Worm (Caenorhabditis elegans) whole organism, young adult: ENCODE data around the gene oac-7.
A peak's percentile ranks its signal among the peaks of the same experiment; 100 is the strongest.

ENCODE experiments used
- B0261.1 ChIP-seq: sonication (generic microtip); optimal IDR thresholded peaks from 2 replicates; lab custom pipeline; 2016; ENCODE audit warnings: mild to moderate bottlenecking, missing genetic modification characterization, moderate library complexity, missing compliant biosample characterization
- B0336.3 ChIP-seq: fragments of 200-800 bp; sonication (Bioruptor generic); IDR thresholded peaks from 2 replicates; pipeline ENCODE4 v1.3.6; 2022; ENCODE audit warnings: missing genetic modification characterization, missing compliant biosample characterization
- F49E8.2 ChIP-seq: sonication (generic microtip); optimal IDR thresholded peaks from 3 replicates; lab custom pipeline; 2017; ENCODE audit warnings: missing genetic modification characterization, mild to moderate bottlenecking, missing compliant biosample characterization, antibody characterized with exemption, moderate library complexity; ENCODE audit not compliant: insufficient read depth
- F52B5.7 ChIP-seq: sonication (generic microtip); optimal IDR thresholded peaks from 2 replicates; lab custom pipeline; 2016; ENCODE audit warnings: mild to moderate bottlenecking, missing genetic modification characterization, missing compliant biosample characterization
- F55B11.4 ChIP-seq: sonication (generic microtip); optimal IDR thresholded peaks from 2 replicates; lab custom pipeline; 2016; ENCODE audit warnings: missing compliant biosample characterization, missing genetic modification characterization, borderline replicate concordance; ENCODE audit not compliant: insufficient read depth
- F57C9.4 ChIP-seq: sonication (generic microtip); optimal IDR thresholded peaks from 2 replicates; lab custom pipeline; 2017; ENCODE audit warnings: mild to moderate bottlenecking, missing genetic modification characterization, missing compliant biosample characterization
- K11D2.4 ChIP-seq: fragments of 200-800 bp; sonication (Bioruptor generic); IDR thresholded peaks from 2 replicates; pipeline ENCODE4 v1.3.6; 2022; ENCODE audit warnings: missing genetic modification reagents, missing genetic modification characterization, missing compliant biosample characterization
- T07F8.4 ChIP-seq: sonication (generic microtip); optimal IDR thresholded peaks from 2 replicates; lab custom pipeline; 2016; ENCODE audit warnings: mild to moderate bottlenecking, missing genetic modification characterization, moderate library complexity, missing compliant biosample characterization
- T26A5.8 ChIP-seq: sonication (generic microtip); optimal IDR thresholded peaks from 2 replicates; lab custom pipeline; 2016; ENCODE audit warnings: missing genetic modification characterization, missing compliant biosample characterization
- Y53F4B.3 ChIP-seq: fragments of 200-800 bp; sonication (Bioruptor generic); IDR thresholded peaks from 2 replicates; pipeline ENCODE4 v1.3.6; 2022; ENCODE audit warnings: missing genetic modification reagents, missing genetic modification characterization, missing compliant biosample characterization
- Y79H2A.3 ChIP-seq: fragments of 200-800 bp; sonication (Bioruptor generic); conservative IDR thresholded peaks from 2 replicates; pipeline ENCODE4 v1.3.6; 2022; ENCODE audit warnings: missing genetic modification reagents, missing genetic modification characterization, missing compliant biosample characterization
- ZK185.1 ChIP-seq: sonication (generic microtip); optimal IDR thresholded peaks from 2 replicates; lab custom pipeline; 2016; ENCODE audit warnings: mild to moderate bottlenecking, missing genetic modification characterization, missing compliant biosample characterization; ENCODE audit not compliant: poor library complexity, severe bottlenecking
- akir-1 ChIP-seq: fragments of 200-800 bp; sonication (Bioruptor generic); optimal IDR thresholded peaks from 2 replicates; lab custom pipeline; 2018; ENCODE audit warnings: mild to moderate bottlenecking, missing genetic modification characterization, moderate library complexity, missing compliant biosample characterization
- atf-7 ChIP-seq: sonication (generic microtip); optimal IDR thresholded peaks from 2 replicates; lab custom pipeline; 2017; ENCODE audit warnings: mild to moderate bottlenecking, missing genetic modification characterization, missing compliant biosample characterization
- bed-2 ChIP-seq: fragments of 200-800 bp; sonication (Bioruptor generic); IDR thresholded peaks from 2 replicates; pipeline ENCODE4 v1.3.6; 2022; ENCODE audit warnings: missing genetic modification reagents, missing genetic modification characterization, missing compliant biosample characterization
- ccch-3 ChIP-seq: fragments of 200-800 bp; sonication (Bioruptor generic); optimal IDR thresholded peaks from 2 replicates; lab custom pipeline; 2018; ENCODE audit warnings: mild to moderate bottlenecking, missing genetic modification characterization, missing compliant biosample characterization
- ceh-100 ChIP-seq: fragments of 200-800 bp; sonication (Bioruptor generic); IDR thresholded peaks from 2 replicates; pipeline ENCODE4 v1.3.6; 2022; ENCODE audit warnings: missing genetic modification reagents, missing genetic modification characterization, missing compliant biosample characterization
- ceh-40 ChIP-seq: fragments of 200-800 bp; sonication (Bioruptor generic); IDR thresholded peaks from 2 replicates; pipeline ENCODE4 v1.3.6; 2022; ENCODE audit warnings: missing genetic modification characterization, missing compliant biosample characterization
- dpl-1 ChIP-seq: fragments of 150-350 bp; optimal IDR thresholded peaks from 2 replicates; lab custom pipeline; 2014; ENCODE audit warnings: missing biosample characterization, missing genetic modification reagents, missing genetic modification characterization
- efl-1 ChIP-seq: fragments of 150-350 bp; optimal IDR thresholded peaks from 2 replicates; lab custom pipeline; 2014; ENCODE audit warnings: missing biosample characterization, missing genetic modification reagents, missing genetic modification characterization
- egl-18 ChIP-seq: fragments of 200-800 bp; sonication (Bioruptor generic); IDR thresholded peaks from 2 replicates; pipeline ENCODE4 v1.3.6; 2022; ENCODE audit warnings: missing genetic modification reagents, missing genetic modification characterization, missing compliant biosample characterization
- egl-44 ChIP-seq: fragments of 200-800 bp; sonication (Bioruptor generic); IDR thresholded peaks from 2 replicates; pipeline ENCODE4 v1.3.6; 2022; ENCODE audit warnings: missing genetic modification reagents, missing genetic modification characterization, missing compliant biosample characterization
- him-1 ChIP-seq: sonication (generic microtip); optimal IDR thresholded peaks from 2 replicates; lab custom pipeline; 2016; ENCODE audit warnings: missing genotype, missing genetic modification reagents, missing genetic modification characterization, missing compliant biosample characterization
- hlh-12 ChIP-seq: sonication (generic microtip); optimal IDR thresholded peaks from 2 replicates; lab custom pipeline; 2016; ENCODE audit warnings: missing genetic modification characterization, missing compliant biosample characterization
- lag-1 ChIP-seq: fragments of 200-800 bp; sonication (Bioruptor generic); IDR thresholded peaks from 2 replicates; pipeline ENCODE4 v1.3.6; 2022; ENCODE audit warnings: missing genetic modification reagents, missing genetic modification characterization, missing compliant biosample characterization
- let-526 ChIP-seq: fragments of 200-800 bp; sonication (Bioruptor generic); IDR thresholded peaks from 2 replicates; pipeline ENCODE4 v1.3.6; 2022; ENCODE audit warnings: missing genetic modification reagents, missing genetic modification characterization, missing compliant biosample characterization
- let-607 ChIP-seq, 2 experiments: fragments of 200-800 bp in 1 of 2; sonication (Bioruptor generic) in 1 of 2; sonication (generic microtip) in 1 of 2; optimal IDR thresholded peaks; 2 replicates each; lab custom pipeline; 2016 to 2018; ENCODE audit warnings: mild to moderate bottlenecking in 2 of 2, missing compliant biosample characterization in 2 of 2, missing genetic modification characterization in 2 of 2, moderate library complexity in 2 of 2, missing genotype in 1 of 2
- lin-40 ChIP-seq: sonication (generic microtip); optimal IDR thresholded peaks from 2 replicates; lab custom pipeline; 2016; ENCODE audit warnings: missing genetic modification characterization, mild to moderate bottlenecking, missing compliant biosample characterization, missing genotype, missing genetic modification reagents
- madf-3 ChIP-seq: fragments of 200-800 bp; sonication (Bioruptor generic); IDR thresholded peaks from 2 replicates; pipeline ENCODE4 v1.3.6; 2022; ENCODE audit warnings: missing genetic modification reagents, missing genetic modification characterization, missing compliant biosample characterization
- mes-4 ChIP-seq: sonication (generic microtip); optimal IDR thresholded peaks from 2 replicates; lab custom pipeline; 2016; ENCODE audit warnings: missing genotype, missing genetic modification characterization, missing compliant biosample characterization
- mxl-1 ChIP-seq: sonication (generic microtip); optimal IDR thresholded peaks from 2 replicates; lab custom pipeline; 2016; ENCODE audit warnings: missing genetic modification characterization, missing compliant biosample characterization
- nfya-2 ChIP-seq: fragments of 200-800 bp; sonication (Bioruptor generic); IDR thresholded peaks from 2 replicates; pipeline ENCODE4 v1.3.6; 2022; ENCODE audit warnings: missing genetic modification reagents, missing genetic modification characterization, missing compliant biosample characterization
- nfyb-1 ChIP-seq: fragments of 200-800 bp; sonication (Bioruptor generic); IDR thresholded peaks from 2 replicates; pipeline ENCODE4 v1.3.6; 2022; ENCODE audit warnings: missing genetic modification reagents, missing genetic modification characterization, missing compliant biosample characterization
- nhr-179 ChIP-seq: sonication (generic microtip); optimal IDR thresholded peaks from 2 replicates; lab custom pipeline; 2016; ENCODE audit warnings: mild to moderate bottlenecking, missing genetic modification characterization, missing compliant biosample characterization
- pbrm-1 ChIP-seq: fragments of 200-800 bp; sonication (Bioruptor generic); IDR thresholded peaks from 2 replicates; pipeline ENCODE4 v1.3.6; 2022; ENCODE audit warnings: missing genetic modification reagents, missing genetic modification characterization, missing compliant biosample characterization
- pha-4 ChIP-seq: fragments of 150-350 bp; sonication (generic microtip); optimal IDR thresholded peaks from 2 replicates; lab custom pipeline; 2014; ENCODE audit warnings: missing biosample characterization, missing genetic modification reagents, missing genetic modification characterization
- repo-1 ChIP-seq: sonication (generic microtip); optimal IDR thresholded peaks from 2 replicates; lab custom pipeline; 2017; ENCODE audit warnings: mild to moderate bottlenecking, missing genetic modification characterization, missing compliant biosample characterization
- sdz-38 ChIP-seq: sonication (generic microtip); optimal IDR thresholded peaks from 2 replicates; lab custom pipeline; 2016; ENCODE audit warnings: missing genotype, missing genetic modification characterization, missing compliant biosample characterization
- sea-2 ChIP-seq: fragments of 200-800 bp; sonication (Bioruptor generic); IDR thresholded peaks from 2 replicates; pipeline ENCODE4 v1.3.6; 2022; ENCODE audit warnings: missing genetic modification characterization, missing compliant biosample characterization
- snpc-1.1 ChIP-seq: sonication (generic microtip); optimal IDR thresholded peaks from 2 replicates; lab custom pipeline; 2017; ENCODE audit warnings: missing genetic modification characterization, mild to moderate bottlenecking, missing compliant biosample characterization, antibody characterized with exemption, moderate library complexity, missing genotype, missing genetic modification reagents; ENCODE audit not compliant: insufficient read depth
- snpc-3.4 ChIP-seq: sonication (generic microtip); optimal IDR thresholded peaks from 2 replicates; lab custom pipeline; 2017; ENCODE audit warnings: missing genetic modification characterization, mild to moderate bottlenecking, missing compliant biosample characterization, antibody characterized with exemption, moderate library complexity, missing genotype, missing genetic modification reagents
- snpc-4 ChIP-seq, 5 experiments: fragments of 150-350 bp in 1 of 5; sonication (generic microtip) in 4 of 5; optimal IDR thresholded peaks; 2 replicates each; lab custom pipeline; 2014 to 2018; ENCODE audit warnings: missing genetic modification characterization in 5 of 5, missing biosample characterization in 3 of 5, antibody characterized with exemption in 2 of 5, mild to moderate bottlenecking in 2 of 5, missing compliant biosample characterization in 2 of 5, missing genotype in 2 of 5, moderate library complexity in 2 of 5, missing genetic modification reagents in 1 of 5
- somi-1 ChIP-seq: fragments of 200-800 bp; sonication (Bioruptor generic); optimal IDR thresholded peaks from 2 replicates; lab custom pipeline; 2018; ENCODE audit warnings: mild to moderate bottlenecking, missing genetic modification characterization, missing compliant biosample characterization
- sptf-2 ChIP-seq: fragments of 200-800 bp; sonication (Bioruptor generic); optimal IDR thresholded peaks from 2 replicates; lab custom pipeline; 2018; ENCODE audit warnings: mild to moderate bottlenecking, missing genetic modification characterization, missing compliant biosample characterization
- unc-130 ChIP-seq: sonication (generic microtip); optimal IDR thresholded peaks from 2 replicates; lab custom pipeline; 2016; ENCODE audit warnings: missing genetic modification reagents, missing genetic modification characterization, missing compliant biosample characterization
- zfh-2 ChIP-seq: fragments of 200-800 bp; sonication (Bioruptor generic); conservative IDR thresholded peaks from 2 replicates; pipeline ENCODE4 v1.3.6; 2022; ENCODE audit warnings: missing genetic modification reagents, missing genetic modification characterization, missing compliant biosample characterization
- ztf-18 ChIP-seq: sonication (generic microtip); optimal IDR thresholded peaks from 2 replicates; lab custom pipeline; 2016; ENCODE audit warnings: missing genotype, mild to moderate bottlenecking, missing genetic modification characterization, missing compliant biosample characterization
- ztf-25 ChIP-seq: fragments of 200-800 bp; sonication (Bioruptor generic); IDR thresholded peaks from 2 replicates; pipeline ENCODE4 v1.3.6; 2022; ENCODE audit warnings: missing genetic modification reagents, missing genetic modification characterization, missing compliant biosample characterization

The oac-7 gene

ce11 chrV:16355941-16356340 lies 46.3 kb downstream of the oac-7 start (continued):
- TF ChIP-seq snpc-1.1 (tag; lab: Kevin White, UChicago), result no peak
- TF ChIP-seq Y53F4B.3, result no peak
- TF ChIP-seq F57C9.4 (tag; lab: Kevin White, UChicago), result no peak
- no peak for TF ChIP-seq him-1 (tag; lab: Kevin White, UChicago)
- no peak for TF ChIP-seq ceh-40 (GFP tag; lab: Robert Waterston, UW)
- no peak for TF ChIP-seq mes-4
- TF ChIP-seq atf-7 (tag; lab: Kevin White, UChicago), result peak; percentile 75
- TF ChIP-seq mxl-1 (tag; lab: Kevin White, UChicago), result no peak
- no peak for TF ChIP-seq snpc-3.4 (tag; lab: Kevin White, UChicago)
- TF ChIP-seq Y79H2A.3 (GFP tag; lab: Robert Waterston, UW), result no peak
- peak; percentile 92 for TF ChIP-seq nfyb-1
- TF ChIP-seq lag-1 (GFP tag; lab: Robert Waterston, UW), result no peak
- peak; percentile 95 for TF ChIP-seq B0336.3 (GFP tag; lab: Robert Waterston, UW)
- TF ChIP-seq T07F8.4 (tag; lab: Kevin White, UChicago), result no peak
- peak; percentile 80 for TF ChIP-seq F52B5.7 (tag; lab: Kevin White, UChicago)
- TF ChIP-seq dpl-1, result no peak
- TF ChIP-seq ztf-18 (tag; lab: Kevin White, UChicago), result peak; percentile 47
- TF ChIP-seq lin-40 (tag; lab: Kevin White, UChicago), result peak; percentile 90
- no peak for TF ChIP-seq unc-130
- peak; percentile 77 for TF ChIP-seq pbrm-1 (GFP tag; lab: Robert Waterston, UW)
- no peak for TF ChIP-seq ztf-25
- 0 out of 2 replicates have a peak, but pooled peaks have one; percentile 9 for TF ChIP-seq ceh-100
- peak; percentile 67 for TF ChIP-seq repo-1 (tag; lab: Kevin White, UChicago)
- 0 out of 2 replicates have a peak, but pooled peaks have one; percentile 23 for TF ChIP-seq madf-3
- no peak for TF ChIP-seq sea-2 (GFP tag; lab: Robert Waterston, UW)
- peak in 1 of 2 experiments; percentile 39 for TF ChIP-seq let-607 (tag; optimal IDR thresholded peaks at IDR 0.05; lab: Kevin White, UChicago)
- no peak for TF ChIP-seq pha-4 (tag; lab: Kevin White, UChicago)
- no peak for TF ChIP-seq snpc-4 (GFP tag; optimal IDR thresholded peaks at IDR 0.05; lab: Kevin White, UChicago)
- peak; percentile 42 to 82 (median 68) for TF ChIP-seq snpc-4 (tag; optimal IDR thresholded peaks at IDR 0.05; lab: Kevin White, UChicago)
- peak; percentile 99 for TF ChIP-seq zfh-2 (GFP tag; lab: Robert Waterston, UW)
- TF ChIP-seq hlh-12 (tag; lab: Kevin White, UChicago), result no peak
- TF ChIP-seq T26A5.8 (tag; lab: Kevin White, UChicago), result no peak
- TF ChIP-seq somi-1, result peak; percentile 91
- peak; percentile 60 for TF ChIP-seq ZK185.1 (tag; lab: Kevin White, UChicago)
- no peak for TF ChIP-seq F55B11.4 (tag; lab: Kevin White, UChicago)
- 0 out of 2 replicates have a peak, but pooled peaks have one; percentile 37 for TF ChIP-seq let-526 (GFP tag; lab: Robert Waterston, UW)
- peak; percentile 41 for TF ChIP-seq sptf-2 (GFP tag; lab: Kevin White, UChicago)
- TF ChIP-seq egl-18 (GFP tag; lab: Robert Waterston, UW), result no peak
- TF ChIP-seq K11D2.4, result peak; percentile 88
- TF ChIP-seq nhr-179 (tag; lab: Kevin White, UChicago), result no peak
- no peak for TF ChIP-seq nfya-2
- peak; percentile 30 for TF ChIP-seq B0261.1 (tag; lab: Kevin White, UChicago)
- TF ChIP-seq sdz-38 (tag; lab: Kevin White, UChicago), result no peak
- TF ChIP-seq egl-44 (GFP tag; lab: Robert Waterston, UW), result peak; percentile 87; the same call in 1 of the 2 replicates
- no peak for TF ChIP-seq efl-1 (GFP tag; lab: Kevin White, UChicago)
- TF ChIP-seq akir-1 (GFP tag; lab: Kevin White, UChicago), result no peak
- 0 out of 2 replicates have a peak, but pooled peaks have one; percentile 36 for TF ChIP-seq bed-2 (GFP tag; lab: Robert Waterston, UW)
- TF ChIP-seq F49E8.2 (tag; lab: Kevin White, UChicago), result no peak
- TF ChIP-seq ccch-3, result no peak
